Fruit fly (Drosophila melanogaster) whole organism, embryonic: ENCODE measurements around the gene CG14982.

Experiments
- Antp ChIP-seq: fragments of 200-800 bp; sonication (Bioruptor generic); optimal IDR thresholded peaks from 3 replicates; lab custom pipeline; 2016; ENCODE audit warnings: missing biosample characterization, missing genetic modification characterization
- B-H2 ChIP-seq: fragments of 200-800 bp; sonication (Bioruptor generic); optimal IDR thresholded peaks from 2 replicates; lab custom pipeline; 2018; ENCODE audit warnings: missing biosample characterization, mild to moderate bottlenecking, missing genetic modification characterization
- Bdp1 ChIP-seq: fragments of 200-800 bp; sonication (Bioruptor generic); optimal IDR thresholded peaks from 3 replicates; lab custom pipeline; 2016; ENCODE audit warnings: missing biosample characterization, missing genetic modification characterization
- Bgb ChIP-seq: fragments of 200-800 bp; sonication (Bioruptor generic); IDR thresholded peaks from 2 replicates; pipeline ENCODE4 v1.3.6; 2022; ENCODE audit warnings: missing biosample characterization, missing genetic modification characterization; ENCODE audit not compliant: partially characterized antibody
- BtbVII ChIP-seq: fragments of 200-800 bp; sonication (Bioruptor generic); optimal IDR thresholded peaks from 3 replicates; lab custom pipeline; 2017; ENCODE audit warnings: missing biosample characterization, mild to moderate bottlenecking, missing genetic modification characterization
- CG11085 ChIP-seq: fragments of 200-800 bp; sonication (Bioruptor generic); IDR thresholded peaks from 2 replicates; pipeline ENCODE4 v1.3.6; 2022; ENCODE audit warnings: missing biosample characterization, missing genetic modification characterization
- CG11695 ChIP-seq: fragments of 200-800 bp; sonication (Bioruptor generic); IDR thresholded peaks from 3 replicates; pipeline ENCODE4 v1.3.6; 2022; ENCODE audit warnings: missing biosample characterization, missing genetic modification characterization
- CG14860 ChIP-seq: fragments of 200-800 bp; sonication (Bioruptor generic); IDR thresholded peaks from 3 replicates; pipeline ENCODE4 v1.3.6; 2022; ENCODE audit warnings: missing biosample characterization, missing genetic modification characterization; ENCODE audit not compliant: partially characterized antibody
- CG15073 ChIP-seq: fragments of 200-800 bp; sonication (Bioruptor generic); optimal IDR thresholded peaks from 2 replicates; lab custom pipeline; 2016; ENCODE audit warnings: missing biosample characterization, missing genetic modification characterization
- CG2199 ChIP-seq: fragments of 200-800 bp; sonication (Bioruptor generic); IDR thresholded peaks from 3 replicates; pipeline ENCODE4 v1.3.6; 2022; ENCODE audit warnings: missing biosample characterization, missing genetic modification characterization
- CG2202 ChIP-seq: fragments of 200-800 bp; sonication (Bioruptor generic); optimal IDR thresholded peaks from 2 replicates; lab custom pipeline; 2018; ENCODE audit warnings: missing biosample characterization, mild to moderate bottlenecking, missing genetic modification characterization
- CG43689 ChIP-seq: fragments of 200-800 bp; sonication (Bioruptor generic); IDR thresholded peaks from 2 replicates; pipeline ENCODE4 v1.3.6; 2022; ENCODE audit warnings: missing biosample characterization, missing genetic modification characterization
- CG7357 ChIP-seq: fragments of 200-800 bp; sonication (Bioruptor generic); IDR thresholded peaks from 3 replicates; pipeline ENCODE4 v1.3.6; 2022; ENCODE audit warnings: missing biosample characterization, missing genetic modification characterization
- CG7745 ChIP-seq: fragments of 200-800 bp; sonication (Bioruptor generic); optimal IDR thresholded peaks from 2 replicates; lab custom pipeline; 2018; ENCODE audit warnings: missing biosample characterization, mild to moderate bottlenecking, missing genetic modification characterization, moderate library complexity
- CG9437 ChIP-seq: fragments of 200-800 bp; sonication (Bioruptor generic); optimal IDR thresholded peaks from 2 replicates; lab custom pipeline; 2018; ENCODE audit warnings: missing biosample characterization, mild to moderate bottlenecking, missing genetic modification characterization
- CG9727 ChIP-seq: fragments of 200-800 bp; sonication (Bioruptor generic); optimal IDR thresholded peaks from 3 replicates; lab custom pipeline; 2017; ENCODE audit warnings: missing biosample characterization, mild to moderate bottlenecking, missing genetic modification characterization
- CG9797 ChIP-seq: fragments of 200-800 bp; sonication (Bioruptor generic); optimal IDR thresholded peaks from 3 replicates; lab custom pipeline; 2018; ENCODE audit warnings: missing biosample characterization, mild to moderate bottlenecking, missing genetic modification characterization
- CG9932 ChIP-seq: fragments of 200-800 bp; sonication (Bioruptor generic); IDR thresholded peaks from 2 replicates; pipeline ENCODE4 v1.3.6; 2022; ENCODE audit warnings: missing biosample characterization, missing genetic modification characterization
- CHES-1-like ChIP-seq: fragments of 200-800 bp; sonication (Bioruptor generic); optimal IDR thresholded peaks from 2 replicates; lab custom pipeline; 2016; ENCODE audit warnings: missing biosample characterization, missing genetic modification characterization
- CrebB ChIP-seq: fragments of 200-800 bp; sonication (Bioruptor generic); optimal IDR thresholded peaks from 3 replicates; lab custom pipeline; 2018; ENCODE audit warnings: missing biosample characterization, mild to moderate bottlenecking, missing genetic modification characterization
- Fer1 ChIP-seq: fragments of 200-800 bp; sonication (Bioruptor generic); optimal IDR thresholded peaks from 2 replicates; lab custom pipeline; 2017; ENCODE audit warnings: missing biosample characterization, mild to moderate bottlenecking, missing genetic modification characterization
- Gug ChIP-seq: fragments of 200-800 bp; sonication (Bioruptor generic); IDR thresholded peaks from 4 replicates; pipeline ENCODE4 v1.3.6; 2022; ENCODE audit warnings: missing biosample characterization, missing genetic modification characterization
- H15 ChIP-seq: fragments of 200-800 bp; sonication (Bioruptor generic); IDR thresholded peaks from 3 replicates; pipeline ENCODE4 v1.3.6; 2022; ENCODE audit warnings: missing biosample characterization, missing genetic modification characterization
- NC2α ChIP-seq: fragments of 200-800 bp; sonication (Bioruptor generic); optimal IDR thresholded peaks from 2 replicates; lab custom pipeline; 2016; ENCODE audit warnings: missing biosample characterization, missing genetic modification characterization
- Neu2 ChIP-seq: fragments of 200-800 bp; sonication (Bioruptor generic); optimal IDR thresholded peaks from 3 replicates; lab custom pipeline; 2016; ENCODE audit warnings: missing biosample characterization, missing genetic modification characterization, borderline replicate concordance
- Sry-δ ChIP-seq: fragments of 200-800 bp; sonication (Bioruptor generic); optimal IDR thresholded peaks from 2 replicates; lab custom pipeline; 2016; ENCODE audit warnings: missing biosample characterization, missing genetic modification characterization
- amos ChIP-seq: fragments of 200-800 bp; sonication (Bioruptor generic); IDR thresholded peaks from 2 replicates; pipeline ENCODE4 v1.3.6; 2022; ENCODE audit warnings: missing biosample characterization, missing genetic modification characterization; ENCODE audit not compliant: partially characterized antibody
- bcd ChIP-seq: fragments of 200-800 bp; sonication (Bioruptor generic); optimal IDR thresholded peaks from 2 replicates; lab custom pipeline; 2017; ENCODE audit warnings: missing biosample characterization, mild to moderate bottlenecking, missing genetic modification characterization
- bigmax ChIP-seq: fragments of 200-800 bp; sonication (Bioruptor generic); optimal IDR thresholded peaks from 2 replicates; lab custom pipeline; 2018; ENCODE audit warnings: missing biosample characterization, mild to moderate bottlenecking, missing genetic modification characterization
- bsh ChIP-seq, 2 experiments: fragments of 200-800 bp; sonication (Bioruptor generic); optimal IDR thresholded peaks; 2 replicates each; lab custom pipeline; 2017 to 2018; ENCODE audit warnings: mild to moderate bottlenecking in 2 of 2, missing biosample characterization in 2 of 2, missing genetic modification characterization in 2 of 2, moderate library complexity in 1 of 2
- caup ChIP-seq: fragments of 200-800 bp; sonication (Bioruptor generic); optimal IDR thresholded peaks from 3 replicates; lab custom pipeline; 2017; ENCODE audit warnings: missing biosample characterization, mild to moderate bottlenecking, missing genetic modification characterization, moderate library complexity; ENCODE audit not compliant: severe bottlenecking
- croc ChIP-seq: fragments of 200-800 bp; sonication (Bioruptor generic); conservative IDR thresholded peaks from 3 replicates; pipeline ENCODE4 v1.3.6; 2022; ENCODE audit warnings: missing biosample characterization, missing genetic modification characterization
- crol ChIP-seq: fragments of 200-800 bp; sonication (Bioruptor generic); IDR thresholded peaks from 2 replicates; pipeline ENCODE4 v1.3.6; 2022; ENCODE audit warnings: missing biosample characterization, missing genetic modification characterization
- danr ChIP-seq: fragments of 200-800 bp; sonication (Bioruptor generic); IDR thresholded peaks from 2 replicates; pipeline ENCODE4 v1.3.6; 2022; ENCODE audit warnings: missing biosample characterization, missing genetic modification characterization
- dimm ChIP-seq: fragments of 200-800 bp; sonication (Bioruptor generic); IDR thresholded peaks from 2 replicates; pipeline ENCODE4 v1.3.6; 2022; ENCODE audit warnings: missing biosample characterization, missing genetic modification characterization
- esg ChIP-seq: fragments of 200-800 bp; sonication (Bioruptor generic); conservative IDR thresholded peaks from 2 replicates; pipeline ENCODE4 v1.3.6; 2022; ENCODE audit warnings: missing biosample characterization, missing genetic modification characterization
- ewg ChIP-seq: fragments of 200-800 bp; sonication (Bioruptor generic); optimal IDR thresholded peaks from 3 replicates; lab custom pipeline; 2017; ENCODE audit warnings: mild to moderate bottlenecking, missing biosample characterization, missing genetic modification reagents, missing genetic modification characterization
- luna ChIP-seq: fragments of 200-800 bp; sonication (Bioruptor generic); optimal IDR thresholded peaks from 2 replicates; lab custom pipeline; 2016; ENCODE audit warnings: missing biosample characterization, missing genetic modification characterization
- mirr ChIP-seq: fragments of 200-800 bp; sonication (Bioruptor generic); optimal IDR thresholded peaks from 3 replicates; lab custom pipeline; 2018; ENCODE audit warnings: missing biosample characterization, mild to moderate bottlenecking, missing genetic modification characterization
- org-1 ChIP-seq: fragments of 200-800 bp; sonication (Bioruptor generic); optimal IDR thresholded peaks from 2 replicates; lab custom pipeline; 2017; ENCODE audit warnings: missing biosample characterization, missing genetic modification characterization
- pum ChIP-seq: fragments of 200-800 bp; sonication (Bioruptor generic); optimal IDR thresholded peaks from 2 replicates; lab custom pipeline; 2016; ENCODE audit warnings: missing biosample characterization, missing genetic modification characterization
- scrt ChIP-seq: fragments of 200-800 bp; sonication (Bioruptor generic); optimal IDR thresholded peaks from 2 replicates; lab custom pipeline; 2018; ENCODE audit warnings: missing biosample characterization, mild to moderate bottlenecking, missing genetic modification characterization, moderate library complexity
- shn ChIP-seq: fragments of 200-800 bp; sonication (Bioruptor generic); optimal IDR thresholded peaks from 3 replicates; lab custom pipeline; 2016; ENCODE audit warnings: missing biosample characterization, missing genetic modification characterization
- tio ChIP-seq: fragments of 200-800 bp; sonication (Bioruptor generic); optimal IDR thresholded peaks from 2 replicates; lab custom pipeline; 2017; ENCODE audit warnings: missing biosample characterization, missing genetic modification characterization, inconsistent platforms
- toy ChIP-seq: fragments of 200-800 bp; sonication (Bioruptor generic); IDR thresholded peaks from 2 replicates; pipeline ENCODE4 v1.3.6; 2022; ENCODE audit warnings: missing biosample characterization, missing genetic modification characterization
- trem ChIP-seq: fragments of 200-800 bp; optimal IDR thresholded peaks from 3 replicates; lab custom pipeline; 2019; ENCODE audit warnings: missing biosample characterization, mild to moderate bottlenecking, missing genetic modification characterization, moderate library complexity
- wdn ChIP-seq: fragments of 200-800 bp; sonication (Bioruptor generic); IDR thresholded peaks from 2 replicates; pipeline ENCODE4 v1.3.6; 2022; ENCODE audit warnings: missing biosample characterization, missing genetic modification characterization
- zen ChIP-seq: fragments of 200-800 bp; sonication (Bioruptor generic); optimal IDR thresholded peaks from 3 replicates; lab custom pipeline; 2018; ENCODE audit warnings: missing biosample characterization, mild to moderate bottlenecking, missing genetic modification characterization, moderate library complexity
- zen2 ChIP-seq: fragments of 200-800 bp; sonication (Bioruptor generic); IDR thresholded peaks from 3 replicates; pipeline ENCODE4 v1.3.6; 2022; ENCODE audit warnings: missing biosample characterization, missing genetic modification characterization; ENCODE audit not compliant: partially characterized antibody

CG14982 gene

DNA sequence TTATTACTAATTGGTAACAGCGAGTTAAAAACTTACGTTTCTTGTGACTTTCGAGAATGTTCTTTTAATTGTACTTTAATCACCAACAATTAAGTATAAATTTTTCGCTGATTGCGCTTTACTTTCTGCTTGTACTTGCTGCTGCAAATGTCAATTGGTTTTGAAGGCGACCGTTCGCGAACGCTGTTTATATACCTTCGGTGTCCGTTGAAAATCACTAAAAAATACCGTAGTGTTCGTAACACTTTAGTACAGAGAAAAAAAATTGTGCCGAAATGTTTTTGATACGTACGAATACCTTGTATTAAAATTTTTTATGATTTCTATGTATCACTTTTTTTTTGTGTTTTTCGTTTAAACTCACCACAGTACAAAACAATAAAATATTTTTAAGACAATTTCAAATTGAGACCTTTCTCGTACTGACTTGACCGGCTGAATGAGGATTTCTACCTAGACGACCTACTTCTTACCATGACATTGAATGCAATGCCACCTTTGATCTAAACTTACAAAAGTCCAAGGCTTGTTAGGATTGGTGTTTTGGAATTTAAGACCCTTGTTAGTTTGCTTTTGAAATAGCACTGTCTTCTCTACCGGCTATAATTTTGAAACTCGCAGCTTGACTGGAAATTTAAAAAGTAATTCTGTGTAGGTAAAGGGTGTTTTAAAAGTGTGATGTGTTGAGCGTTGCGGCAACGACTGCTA is 39.9 kb upstream of the CG14982 start, which contains the start of gene Ubi-p63E (continued):
- TF ChIP-seq CG7357 (0 out of 3 replicates have a peak, but pooled peaks have one; percentile 6), CHES-1-like (peak; percentile 54), pum (peak; percentile 75), B-H2 (peak; percentile 82), bigmax (peak; percentile 21), Bgb (GFP tag; lab: Robert Waterston, UW) (no peak), CG11085 (no peak), tio (GFP tag; lab: Kevin White, UChicago) (peak; percentile 88), CG7745 (tag; lab: Kevin White, UChicago) (peak; percentile 9), danr (GFP tag; lab: Robert Waterston, UW) (no peak), caup (peak; percentile 62), croc (GFP tag; lab: Robert Waterston, UW) (peak; percentile 54; the same call in 2 of the 3 replicates), scrt (GFP tag; lab: Kevin White, UChicago) (peak; percentile 43), toy (GFP tag; lab: Robert Waterston, UW) (no peak), Antp (GFP tag; lab: Kevin White, UChicago) (peak; percentile 66), Neu2 (GFP tag; lab: Kevin White, UChicago) (peak; percentile 22), CG9727 (GFP tag; lab: Kevin White, UChicago) (peak; percentile 74), BtbVII (GFP tag; lab: Kevin White, UChicago) (peak; percentile 33), CG15073 (GFP tag; lab: Kevin White, UChicago) (no peak), CG9437 (peak; percentile 63), CrebB (tag; lab: Kevin White, UChicago) (peak; percentile 48), amos (GFP tag; lab: Robert Waterston, UW) (no peak), CG2202 (tag; lab: Kevin White, UChicago) (no peak), CG43689 (GFP tag; lab: Robert Waterston, UW) (no peak), CG11695 (GFP tag; lab: Robert Waterston, UW) (no peak), mirr (GFP tag; lab: Kevin White, UChicago) (peak; percentile 44), crol (GFP tag; lab: Robert Waterston, UW) (no peak), CG14860 (GFP tag; lab: Robert Waterston, UW) (no peak), ewg (GFP tag; lab: Kevin White, UChicago) (no peak), wdn (GFP tag; lab: Robert Waterston, UW) (no peak), CG9797 (peak; percentile 51), Fer1 (GFP tag; lab: Kevin White, UChicago) (peak; percentile 36), luna (GFP tag; lab: Kevin White, UChicago) (peak; percentile 49), trem (no peak), bcd (GFP tag; lab: Kevin White, UChicago) (peak; percentile 62), H15 (GFP tag; lab: Robert Waterston, UW) (no peak), CG9932 (GFP tag; lab: Robert Waterston, UW) (no peak), zen (peak; percentile 9), Bdp1 (GFP tag; lab: Kevin White, UChicago) (peak; percentile 12), dimm (GFP tag; lab: Robert Waterston, UW) (no peak), bsh (GFP tag; optimal IDR thresholded peaks at IDR 0.05; lab: Kevin White, UChicago) (peak in 1 of 2 experiments; percentile 62), zen2 (no peak), org-1 (peak; percentile 46), esg (GFP tag; lab: Robert Waterston, UW) (no peak), NC2α (GFP tag; lab: Kevin White, UChicago) (peak; percentile 24), Gug (GFP tag; lab: Robert Waterston, UW) (peak; percentile 40; the same call in 2 of the 4 replicates), CG2199 (GFP tag; lab: Robert Waterston, UW) (no peak), shn (GFP tag; lab: Kevin White, UChicago) (peak; percentile 50), Sry-δ (peak; percentile 38)
